Fruit fly (Drosophila melanogaster) whole organism, pupa: ENCODE data around the gene P58IPK.
A peak's percentile ranks its signal among the peaks of the same experiment; 100 is the strongest.

Source experiments
- CG10348 ChIP-seq: fragments of 200-800 bp; sonication (Bioruptor generic); IDR thresholded peaks from 2 replicates; pipeline ENCODE4 v1.3.6; 2022; ENCODE audit warnings: missing biosample characterization, missing genetic modification characterization
- CG12605 ChIP-seq: fragments of 200-800 bp; sonication (Bioruptor generic); IDR thresholded peaks from 2 replicates; pipeline ENCODE4 v1.3.6; 2022; ENCODE audit warnings: missing biosample characterization, missing genetic modification characterization
- CG13204 ChIP-seq: fragments of 200-800 bp; sonication (Bioruptor generic); optimal IDR thresholded peaks from 2 replicates; lab custom pipeline; 2018; ENCODE audit warnings: missing biosample characterization, mild to moderate bottlenecking, missing genetic modification characterization, moderate library complexity
- CG14655 ChIP-seq: fragments of 200-800 bp; sonication (Bioruptor generic); optimal IDR thresholded peaks from 3 replicates; lab custom pipeline; 2017; ENCODE audit warnings: mild to moderate bottlenecking, missing biosample characterization, missing genetic modification reagents, missing genetic modification characterization
- CG15710 ChIP-seq: fragments of 200-800 bp; sonication (Bioruptor generic); optimal IDR thresholded peaks from 2 replicates; lab custom pipeline; 2018; ENCODE audit warnings: missing biosample characterization, mild to moderate bottlenecking, missing genetic modification characterization, moderate library complexity
- CG17806 ChIP-seq: fragments of 200-800 bp; sonication (Bioruptor generic); optimal IDR thresholded peaks from 2 replicates; lab custom pipeline; 2018; ENCODE audit warnings: missing biosample characterization, mild to moderate bottlenecking, missing genetic modification characterization, moderate library complexity
- CG32121 ChIP-seq: fragments of 200-800 bp; sonication (Bioruptor generic); IDR thresholded peaks from 2 replicates; pipeline ENCODE4 v1.3.6; 2022; ENCODE audit warnings: missing biosample characterization, missing genetic modification characterization
- CG34367 ChIP-seq: fragments of 200-800 bp; sonication (Bioruptor generic); optimal IDR thresholded peaks from 2 replicates; lab custom pipeline; 2018; ENCODE audit warnings: missing biosample characterization, mild to moderate bottlenecking, missing genetic modification characterization
- CG4496 ChIP-seq: fragments of 200-800 bp; sonication (Bioruptor generic); IDR thresholded peaks from 3 replicates; pipeline ENCODE4 v1.3.6; 2022; ENCODE audit warnings: missing biosample characterization, missing genetic modification characterization
- CG8159 ChIP-seq: fragments of 200-800 bp; sonication (Bioruptor generic); optimal IDR thresholded peaks from 3 replicates; lab custom pipeline; 2018; ENCODE audit warnings: missing biosample characterization, mild to moderate bottlenecking, missing genetic modification characterization, moderate library complexity
- CG8301 ChIP-seq: fragments of 200-800 bp; sonication (Bioruptor generic); optimal IDR thresholded peaks from 2 replicates; lab custom pipeline; 2018; ENCODE audit warnings: missing biosample characterization, mild to moderate bottlenecking, missing genetic modification characterization
- CG9948 ChIP-seq: fragments of 200-800 bp; sonication (Bioruptor generic); optimal IDR thresholded peaks from 2 replicates; lab custom pipeline; 2018; ENCODE audit warnings: missing biosample characterization, mild to moderate bottlenecking, missing genetic modification characterization, moderate library complexity
- D1 ChIP-seq: fragments of 200-800 bp; sonication (Bioruptor generic); optimal IDR thresholded peaks from 2 replicates; lab custom pipeline; 2018; ENCODE audit warnings: missing biosample characterization, mild to moderate bottlenecking, missing genetic modification characterization, moderate library complexity
- EcR ChIP-seq: fragments of 200-800 bp; sonication (Bioruptor generic); optimal IDR thresholded peaks from 3 replicates; lab custom pipeline; 2019; ENCODE audit warnings: missing biosample characterization, missing genetic modification characterization, mild to moderate bottlenecking, moderate library complexity, missing genetic modification reagents
- Ets98B ChIP-seq: fragments of 200-800 bp; sonication (Bioruptor generic); IDR thresholded peaks from 2 replicates; pipeline ENCODE4 v1.3.6; 2022; ENCODE audit warnings: missing biosample characterization, missing genetic modification characterization
- Pif1A ChIP-seq: fragments of 200-800 bp; sonication (Bioruptor generic); optimal IDR thresholded peaks from 3 replicates; lab custom pipeline; 2016; ENCODE audit warnings: missing biosample characterization, missing genetic modification characterization
- Pif1B ChIP-seq: fragments of 200-800 bp; sonication (Bioruptor generic); optimal IDR thresholded peaks from 3 replicates; lab custom pipeline; 2016; ENCODE audit warnings: missing biosample characterization, missing genetic modification characterization
- Snoo ChIP-seq: fragments of 200-800 bp; sonication (Bioruptor generic); optimal IDR thresholded peaks from 3 replicates; lab custom pipeline; 2017; ENCODE audit warnings: missing biosample characterization, mild to moderate bottlenecking, missing genetic modification characterization, inconsistent platforms
- fd96Ca ChIP-seq: fragments of 200-800 bp; sonication (Bioruptor generic); IDR thresholded peaks from 3 replicates; pipeline ENCODE4 v1.3.6; 2022; ENCODE audit warnings: missing biosample characterization, missing genetic modification characterization
- gl ChIP-seq: fragments of 200-800 bp; sonication (Bioruptor generic); optimal IDR thresholded peaks from 2 replicates; lab custom pipeline; 2018; ENCODE audit warnings: missing biosample characterization, mild to moderate bottlenecking, missing genetic modification characterization
- rn ChIP-seq: fragments of 200-800 bp; sonication (Bioruptor generic); IDR thresholded peaks from 2 replicates; pipeline ENCODE4 v1.3.6; 2022; ENCODE audit warnings: missing biosample characterization, missing genetic modification characterization

P58IPK gene

dm6 chr3R:9550265-9551012 lies 36.3 kb upstream of the P58IPK start:
- TF ChIP-seq CG32121 (GFP tag; lab: Robert Waterston, UW), result no peak
- no peak for TF ChIP-seq CG9948
- peak; percentile 29 for TF ChIP-seq CG13204 (GFP tag; lab: Kevin White, UChicago)
- TF ChIP-seq Pif1A, result peak; percentile 9
- peak; percentile 23 for TF ChIP-seq gl (tag; lab: Kevin White, UChicago)
- peak; percentile 60 for TF ChIP-seq Pif1B
- TF ChIP-seq CG34367, result no peak
- TF ChIP-seq fd96Ca, result no peak
- no peak for TF ChIP-seq rn (GFP tag; lab: Robert Waterston, UW)
- TF ChIP-seq EcR (GFP tag; lab: Kevin White, UChicago), result peak; percentile 53
- no peak for TF ChIP-seq CG15710
- no peak for TF ChIP-seq CG14655
- no peak for TF ChIP-seq CG4496 (GFP tag; lab: Robert Waterston, UW)
- TF ChIP-seq Ets98B (GFP tag; lab: Robert Waterston, UW), result no peak
- TF ChIP-seq CG12605, result no peak

DNA sequence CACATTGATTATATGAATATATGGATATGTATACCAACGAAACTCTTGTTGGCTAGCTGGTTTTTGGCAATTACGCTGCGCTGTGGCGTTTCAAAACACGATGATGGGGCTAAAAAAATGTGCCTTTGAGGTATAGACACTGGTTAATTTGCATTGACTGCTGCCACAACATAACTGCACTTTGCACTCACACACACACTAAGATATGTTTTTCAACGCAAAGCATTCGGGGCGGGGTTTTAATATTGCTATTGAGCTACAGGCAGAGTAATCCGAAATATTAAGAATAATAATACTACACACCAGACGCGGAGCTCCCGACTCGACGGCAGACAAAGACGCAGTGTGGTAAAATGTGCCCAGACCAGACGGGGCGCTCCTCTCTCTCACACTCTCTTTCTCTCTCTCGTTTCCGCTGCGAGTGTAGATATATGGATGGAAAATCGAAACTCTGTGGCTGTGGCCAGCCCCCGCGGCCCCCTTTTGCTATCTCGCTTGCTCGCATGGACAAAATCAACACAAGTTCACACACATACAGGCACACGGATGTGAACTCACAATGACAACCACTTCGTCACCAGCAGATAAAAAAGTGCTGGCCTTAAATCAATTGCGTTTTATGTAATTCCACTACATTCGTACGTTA lies 35.6 kb upstream of the P58IPK start:
- TF ChIP-seq CG10348 (GFP tag; lab: Robert Waterston, UW), result no peak
- TF ChIP-seq CG8301 (tag; lab: Kevin White, UChicago), result peak; percentile 1
- peak; percentile 97 for TF ChIP-seq EcR (GFP tag; lab: Kevin White, UChicago)
- TF ChIP-seq CG17806 (tag; lab: Kevin White, UChicago), result peak; percentile 22
- TF ChIP-seq D1 (tag; lab: Kevin White, UChicago), result no peak
- peak; percentile 57 for TF ChIP-seq Snoo (tag; lab: Kevin White, UChicago)
- peak; percentile 23 for TF ChIP-seq gl (tag; lab: Kevin White, UChicago)
- TF ChIP-seq Pif1B, result peak; percentile 18
- TF ChIP-seq CG34367, result no peak
- no peak for TF ChIP-seq CG12605

- TF ChIP-seq rn (GFP tag; lab: Robert Waterston, UW), result no peak
- TF ChIP-seq CG12605, result no peak
- no peak for TF ChIP-seq CG34367
- no peak for TF ChIP-seq Pif1A
- no peak for TF ChIP-seq CG17806 (tag; lab: Kevin White, UChicago)
- TF ChIP-seq CG8159 (tag; lab: Kevin White, UChicago), result no peak
- TF ChIP-seq EcR (GFP tag; lab: Kevin White, UChicago), result no peak
- TF ChIP-seq CG4496 (GFP tag; lab: Robert Waterston, UW), result no peak
- no peak for TF ChIP-seq CG32121 (GFP tag; lab: Robert Waterston, UW)
- TF ChIP-seq fd96Ca, result no peak
- no peak for TF ChIP-seq CG15710
- no peak for TF ChIP-seq Ets98B (GFP tag; lab: Robert Waterston, UW)
Observed at dm6 chr3R:9551659-9552435, 34.9 kb upstream of the P58IPK start, which contains the start of the genes mura and RnpS1. Gene mura, minus strand, starts transcription at chr3R:9551806. Gene RnpS1, plus strand, starts transcription at chr3R:9552034.

DNA sequence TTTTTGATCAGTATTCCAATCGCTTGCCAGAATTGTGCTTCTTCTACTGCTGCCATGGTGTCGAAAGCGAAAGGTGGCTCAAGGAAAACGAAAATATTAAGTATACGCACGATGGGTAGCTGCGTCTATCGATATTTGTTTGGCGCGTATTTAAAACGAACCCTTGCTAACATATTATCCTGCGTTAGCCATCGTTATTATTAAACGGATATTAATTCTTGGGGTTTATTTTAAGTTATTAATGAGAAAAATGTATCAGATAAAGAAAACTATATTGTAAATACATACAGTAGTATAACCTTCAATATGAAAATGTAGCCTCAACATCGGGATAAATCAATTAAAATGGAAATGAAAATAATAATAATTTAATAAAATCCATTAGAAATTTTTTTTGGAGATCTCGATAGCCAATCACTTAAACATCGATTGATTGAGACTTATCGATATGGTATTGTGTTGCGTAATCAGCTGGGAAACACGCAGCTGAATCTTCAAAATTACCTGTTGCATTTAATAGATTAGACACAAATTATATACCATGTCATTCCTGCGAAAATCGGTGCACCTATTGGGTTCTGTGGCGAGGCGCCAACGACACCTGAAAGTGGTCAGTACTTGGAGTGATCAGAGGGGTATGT lies 31.3 kb upstream of the P58IPK start, which contains the start of the genes CG9386 and BckdhA:
Gene CG9386 (minus strand): TSS at position 75 of the 641 bp plus-strand sequence.
Gene BckdhA (plus strand): TSS at position 452 of the 641 bp plus-strand sequence.
- TF ChIP-seq CG8159 (tag; lab: Kevin White, UChicago), result peak; percentile 16
- no peak for TF ChIP-seq D1 (tag; lab: Kevin White, UChicago)
- peak; percentile 39; the same call in 1 of the 3 replicates for TF ChIP-seq CG4496 (GFP tag; lab: Robert Waterston, UW)
- TF ChIP-seq gl (tag; lab: Kevin White, UChicago), result no peak
- no peak; the same call in 1 of the 2 replicates for TF ChIP-seq Ets98B (GFP tag; lab: Robert Waterston, UW)
- no peak for TF ChIP-seq CG34367
- TF ChIP-seq Pif1A, result no peak
- TF ChIP-seq Snoo (tag; lab: Kevin White, UChicago), result peak; percentile 23
- 0 out of 2 replicates have a peak, but pooled peaks have one; percentile 10 for TF ChIP-seq CG32121 (GFP tag; lab: Robert Waterston, UW)

DNA sequence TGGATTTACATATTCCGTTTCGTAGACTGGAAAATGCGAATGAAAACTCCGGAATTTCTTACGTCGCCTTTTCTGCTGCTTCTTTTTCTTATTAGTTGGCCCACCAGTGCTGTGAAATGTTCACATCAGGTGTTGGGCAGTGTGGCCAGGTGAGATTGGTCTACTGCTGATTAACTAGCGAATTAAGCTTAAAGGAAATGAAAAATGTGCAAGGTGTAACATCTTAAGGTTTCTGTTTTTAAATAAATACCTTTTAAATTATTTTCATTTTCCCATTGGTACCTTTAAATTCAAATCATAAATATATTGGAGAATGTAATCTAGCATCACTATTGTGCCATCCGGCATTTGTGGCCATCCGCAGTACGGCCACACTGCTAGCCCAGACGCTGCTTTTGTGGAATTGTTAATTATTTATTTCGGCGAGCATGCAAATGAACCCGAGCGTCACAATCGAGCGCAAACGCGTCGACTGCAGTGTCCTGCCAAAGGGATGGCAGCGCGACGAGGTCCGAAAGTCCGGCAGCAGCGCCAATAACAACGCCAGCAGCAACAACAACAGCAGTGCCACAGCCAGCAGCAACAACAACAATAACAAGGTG lies 27.2 kb upstream of the P58IPK start, which contains the start of the genes AP-1mu and MBD-like:
Gene AP-1mu (minus strand): TSS at position 113 of the 602 bp plus-strand sequence.
Gene MBD-like (plus strand): TSS at position 348 of the 602 bp plus-strand sequence.
- TF ChIP-seq CG14655 (no peak), rn (GFP tag; lab: Robert Waterston, UW) (peak; percentile 20; the same call in 1 of the 2 replicates), CG10348 (GFP tag; lab: Robert Waterston, UW) (no peak), CG15710 (peak; percentile 65), CG32121 (GFP tag; lab: Robert Waterston, UW) (peak; percentile 48; the same call in 1 of the 2 replicates), CG34367 (no peak), CG8301 (tag; lab: Kevin White, UChicago) (no peak), CG13204 (GFP tag; lab: Kevin White, UChicago) (no peak), CG12605 (no peak), fd96Ca (peak; percentile 42; the same call in 1 of the 3 replicates), Pif1A (no peak), CG8159 (tag; lab: Kevin White, UChicago) (peak; percentile 53), CG17806 (tag; lab: Kevin White, UChicago) (peak; percentile 15), gl (tag; lab: Kevin White, UChicago) (no peak), Snoo (tag; lab: Kevin White, UChicago) (peak; percentile 31), EcR (GFP tag; lab: Kevin White, UChicago) (no peak), Ets98B (GFP tag; lab: Robert Waterston, UW) (no peak), CG4496 (GFP tag; lab: Robert Waterston, UW) (peak; percentile 55; the same call in 2 of the 3 replicates), Pif1B (no peak), CG9948 (peak; percentile 20), D1 (tag; lab: Kevin White, UChicago) (no peak)
